Worm (Caenorhabditis elegans): ENCODE data around the gene srb-16.
"Not testable (repeated sequence)": the region's sequence is repeated elsewhere in the genome, so short reads cannot be mapped to it uniquely, and the experiment has no call there.

The srb-16 gene

DNA sequence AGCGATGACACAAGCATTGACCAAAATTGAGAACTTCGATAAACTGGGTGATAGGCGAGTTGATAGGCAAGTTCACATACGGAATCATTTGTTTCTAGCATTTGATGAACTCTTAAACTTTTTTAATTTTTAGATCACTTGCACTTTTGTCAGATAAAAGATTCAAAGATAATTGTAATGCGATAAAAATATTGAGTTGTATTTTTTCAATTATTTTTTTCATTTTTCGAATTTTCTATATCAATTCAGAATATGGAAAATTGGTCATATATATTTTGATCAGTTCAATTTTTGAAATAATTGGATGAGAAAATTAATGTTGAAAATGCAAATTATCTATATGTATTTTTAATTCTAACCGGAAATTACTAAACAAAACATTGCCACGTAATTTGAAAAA lies 16.0 kb upstream of the srb-16 start, which contains the start of gene srb-3:
TSS of gene srb-3 (minus strand) at position 101 of the 400 bp plus-strand sequence.
- no peak for TF ChIP-seq flt-1 (GFP tag; IDR thresholded peaks at IDR 0.05)
- TF ChIP-seq F13C5.2 (tag; optimal IDR thresholded peaks at IDR 0.05) = no peak
- TF ChIP-seq tra-4 (tag; optimal IDR thresholded peaks at IDR 0.05) = no peak
- no peak for TF ChIP-seq hnd-1 (tag; optimal IDR thresholded peaks at IDR 0.05)
- TF ChIP-seq hmg-4 (GFP tag; optimal IDR thresholded peaks at IDR 0.05) = no peak
- no peak for TF ChIP-seq ceh-13 (GFP tag; optimal IDR thresholded peaks at IDR 0.05)
- no peak for TF ChIP-seq scrt-1 (GFP tag; IDR thresholded peaks at IDR 0.05)
- no peak for TF ChIP-seq aly-1 (tag; optimal IDR thresholded peaks at IDR 0.05)
- no peak for TF ChIP-seq sea-1 (GFP tag; conservative IDR thresholded peaks at IDR 0.05)
- TF ChIP-seq ama-1 (optimal IDR thresholded peaks at IDR 0.05) = no peak
- TF ChIP-seq tbx-37 (GFP tag; conservative IDR thresholded peaks at IDR 0.05) = no peak
- TF ChIP-seq hmbx-1 (tag; optimal IDR thresholded peaks at IDR 0.05) = no peak
- TF ChIP-seq pes-1 (GFP tag; IDR thresholded peaks at IDR 0.05) = no peak
- no peak for TF ChIP-seq ets-7 (tag; optimal IDR thresholded peaks at IDR 0.05)
- TF ChIP-seq B0310.2 (tag; optimal IDR thresholded peaks at IDR 0.05) = no peak

DNA sequence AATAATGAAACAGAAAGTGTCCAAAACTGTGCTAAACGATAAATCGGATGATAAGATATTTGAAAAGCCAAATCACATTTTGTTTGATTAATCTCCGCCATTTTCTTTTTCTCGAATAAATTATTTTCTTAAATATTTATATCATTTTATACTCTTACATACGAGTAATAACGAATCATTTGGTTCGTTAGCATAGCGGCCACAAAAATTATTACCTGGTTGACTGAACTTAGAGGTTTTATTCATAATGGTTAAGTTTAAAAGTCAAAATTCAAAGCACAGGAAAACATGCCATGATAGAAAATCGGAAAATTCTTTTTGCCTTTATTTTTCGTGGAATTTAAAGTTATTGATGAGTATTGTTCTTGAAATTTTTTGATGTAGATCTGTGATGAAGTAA lies 12.6 kb upstream of the srb-16 start, which contains the start of gene srb-5:
TSS of gene srb-5 (minus strand) at position 101 of the 400 bp plus-strand sequence.
- TF ChIP-seq pes-1 (GFP tag; IDR thresholded peaks at IDR 0.05) = no peak
- TF ChIP-seq tbx-37 (GFP tag; conservative IDR thresholded peaks at IDR 0.05) = no peak
- TF ChIP-seq B0310.2 (tag; optimal IDR thresholded peaks at IDR 0.05) = no peak
- TF ChIP-seq F13C5.2 (tag; optimal IDR thresholded peaks at IDR 0.05) = no peak
- no peak for TF ChIP-seq aly-1 (tag; optimal IDR thresholded peaks at IDR 0.05)
- no peak for TF ChIP-seq ama-1 (optimal IDR thresholded peaks at IDR 0.05)
- TF ChIP-seq ets-7 (tag; optimal IDR thresholded peaks at IDR 0.05) = no peak
- no peak for TF ChIP-seq sea-1 (GFP tag; conservative IDR thresholded peaks at IDR 0.05)
- no peak for TF ChIP-seq hnd-1 (tag; optimal IDR thresholded peaks at IDR 0.05)
- TF ChIP-seq ceh-13 (GFP tag; optimal IDR thresholded peaks at IDR 0.05) = no peak
- no peak for TF ChIP-seq tbx-11 (GFP tag; IDR thresholded peaks at IDR 0.05)
- TF ChIP-seq hmbx-1 (tag; optimal IDR thresholded peaks at IDR 0.05) = no peak
- TF ChIP-seq scrt-1 (GFP tag; IDR thresholded peaks at IDR 0.05) = no peak
- TF ChIP-seq ceh-36 (tag; optimal IDR thresholded peaks at IDR 0.05) = no peak
- no peak for TF ChIP-seq flt-1 (GFP tag; IDR thresholded peaks at IDR 0.05)
- no peak for TF ChIP-seq tra-4 (tag; optimal IDR thresholded peaks at IDR 0.05)
- no peak for TF ChIP-seq hmg-4 (GFP tag; optimal IDR thresholded peaks at IDR 0.05)

DNA sequence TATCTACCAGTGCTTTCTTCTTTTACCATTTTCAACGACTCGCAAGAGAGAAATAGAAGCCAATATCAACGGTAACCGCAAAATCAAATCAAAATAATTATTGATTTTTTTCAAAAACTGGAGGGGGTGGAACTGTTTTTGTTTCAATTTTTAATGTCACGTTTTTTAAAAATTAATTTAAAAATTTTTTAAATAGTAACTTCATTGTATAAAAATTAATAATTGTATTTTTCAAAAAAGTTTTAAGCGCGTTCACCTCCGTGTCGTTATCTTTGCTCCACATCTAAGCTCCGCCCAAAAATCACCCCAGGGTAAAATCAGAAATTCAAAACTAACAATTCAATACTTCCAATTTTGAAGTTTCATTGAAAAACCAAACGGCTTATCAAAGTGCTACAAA lies 10.4 kb upstream of the srb-16 start, which contains the start of gene C27D6.11:
TSS of gene C27D6.11 (minus strand) at position 101 of the 400 bp plus-strand sequence.
- no peak for TF ChIP-seq scrt-1 (GFP tag; IDR thresholded peaks at IDR 0.05)
- TF ChIP-seq B0310.2 (tag; optimal IDR thresholded peaks at IDR 0.05) = no peak
- TF ChIP-seq hmbx-1 (tag; optimal IDR thresholded peaks at IDR 0.05) = no peak
- no peak for TF ChIP-seq ceh-36 (tag; optimal IDR thresholded peaks at IDR 0.05)
- no peak for TF ChIP-seq ets-7 (tag; optimal IDR thresholded peaks at IDR 0.05)
- no peak for TF ChIP-seq hnd-1 (tag; optimal IDR thresholded peaks at IDR 0.05)
- TF ChIP-seq sea-1 (GFP tag; conservative IDR thresholded peaks at IDR 0.05) = no peak
- no peak for TF ChIP-seq F13C5.2 (tag; optimal IDR thresholded peaks at IDR 0.05)
- no peak for TF ChIP-seq hmg-4 (GFP tag; optimal IDR thresholded peaks at IDR 0.05)
- no peak for TF ChIP-seq tbx-37 (GFP tag; conservative IDR thresholded peaks at IDR 0.05)
- no peak for TF ChIP-seq pes-1 (GFP tag; IDR thresholded peaks at IDR 0.05)
- no peak for TF ChIP-seq tra-4 (tag; optimal IDR thresholded peaks at IDR 0.05)
- TF ChIP-seq ceh-13 (GFP tag; optimal IDR thresholded peaks at IDR 0.05) = no peak
- no peak for TF ChIP-seq aly-1 (tag; optimal IDR thresholded peaks at IDR 0.05)
- no peak for TF ChIP-seq ama-1 (optimal IDR thresholded peaks at IDR 0.05)
- no peak for TF ChIP-seq flt-1 (GFP tag; IDR thresholded peaks at IDR 0.05)
- no peak for TF ChIP-seq tbx-11 (GFP tag; IDR thresholded peaks at IDR 0.05)

DNA sequence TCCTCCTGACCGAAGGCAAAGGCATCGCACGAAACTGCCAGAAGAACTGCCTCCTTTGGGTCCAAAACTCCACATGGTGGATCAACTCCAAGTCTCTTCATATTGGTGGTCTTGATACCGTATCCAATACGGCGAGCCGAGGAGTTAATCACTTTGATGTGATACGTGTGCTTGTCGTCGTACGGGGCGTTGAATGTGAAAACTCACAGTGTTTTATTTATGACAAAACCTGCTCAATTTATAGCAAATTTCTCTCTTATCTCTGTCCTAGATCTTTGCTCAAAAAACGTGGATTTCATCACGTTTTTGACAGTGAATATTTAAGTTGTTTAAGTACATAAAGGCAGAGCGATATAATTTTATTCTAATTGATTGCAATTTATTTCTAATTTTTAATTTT lies 8.0 kb upstream of the srb-16 start, which contains the start of gene F58A6.9:
TSS of gene F58A6.9 (minus strand) at position 101 of the 400 bp plus-strand sequence.
- not testable (repeated sequence) for TF ChIP-seq hmg-4 (GFP tag; optimal IDR thresholded peaks at IDR 0.05); ama-1 (optimal IDR thresholded peaks at IDR 0.05); sea-1 (GFP tag; conservative IDR thresholded peaks at IDR 0.05)

DNA sequence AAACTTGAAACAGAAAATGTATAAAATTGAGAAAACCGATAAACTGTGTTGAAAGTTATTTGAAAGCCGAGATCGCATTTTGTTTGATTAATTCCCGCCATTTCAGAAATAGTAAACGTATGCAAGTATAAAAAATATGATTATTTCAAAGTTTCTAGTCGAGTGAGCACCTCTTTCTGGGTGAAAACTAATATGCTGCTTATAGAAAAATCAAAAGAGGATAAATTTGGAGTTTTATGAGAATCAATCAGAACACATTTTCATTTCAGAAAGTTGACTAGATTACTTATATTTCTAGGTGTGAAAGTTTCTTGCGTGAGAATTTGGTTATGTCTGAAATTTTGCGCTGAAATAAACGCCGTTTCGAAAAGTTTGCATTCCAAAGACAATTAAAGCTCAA lies 6.8 kb upstream of the srb-16 start, which contains the start of gene srb-13:
TSS of gene srb-13 (minus strand) at position 101 of the 400 bp plus-strand sequence.
- TF ChIP-seq pes-1 (GFP tag; IDR thresholded peaks at IDR 0.05) (no peak), F13C5.2 (tag; optimal IDR thresholded peaks at IDR 0.05) (no peak), hmbx-1 (tag; optimal IDR thresholded peaks at IDR 0.05) (no peak), ama-1 (optimal IDR thresholded peaks at IDR 0.05) (no peak)

DNA sequence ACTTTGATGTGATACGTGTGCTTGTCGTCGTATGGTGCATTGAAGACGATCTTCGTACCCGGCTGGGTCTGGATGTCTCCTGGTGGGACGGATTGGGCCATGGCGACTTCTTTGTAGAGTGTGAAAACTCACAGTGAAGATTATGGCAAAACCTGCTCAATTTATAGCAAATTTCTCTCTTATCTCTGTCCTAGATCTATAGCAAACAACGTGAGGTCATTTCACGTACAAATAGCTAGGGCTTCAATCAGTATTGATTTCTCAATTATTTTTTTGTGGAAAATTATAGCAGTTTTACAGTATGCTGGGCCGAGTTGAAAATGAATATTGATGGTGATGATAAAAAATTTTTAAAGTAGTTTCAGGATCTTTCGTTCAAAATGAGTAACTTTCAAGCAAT lies 6.3 kb upstream of the srb-16 start, which contains the start of gene msp-45:
TSS of gene msp-45 (minus strand) at position 101 of the 400 bp plus-strand sequence.
- no peak for TF ChIP-seq hmg-4 (GFP tag; optimal IDR thresholded peaks at IDR 0.05)
- TF ChIP-seq pes-1 (GFP tag; IDR thresholded peaks at IDR 0.05) = no peak
- TF ChIP-seq tbx-37 (GFP tag; conservative IDR thresholded peaks at IDR 0.05) = no peak

DNA sequence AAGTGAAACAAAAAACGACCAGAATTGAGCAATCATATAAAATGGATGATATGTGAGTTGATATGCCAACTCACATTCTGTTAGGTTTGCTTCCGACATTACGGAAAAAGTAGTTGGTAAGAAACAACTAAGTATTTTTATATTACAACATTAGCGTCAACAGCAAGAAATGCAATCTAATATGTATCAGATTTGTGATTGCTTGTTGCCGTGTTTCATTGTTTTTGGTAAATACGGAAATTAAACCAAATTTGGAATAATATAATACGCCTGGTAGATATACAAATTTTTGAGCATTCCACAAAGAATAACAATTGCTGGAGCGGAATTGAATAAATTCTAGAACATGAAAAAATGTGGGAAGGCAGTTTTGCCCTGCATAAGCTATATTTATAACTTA lies 3.8 kb upstream of the srb-16 start, which contains the start of gene srb-12:
TSS of gene srb-12 (minus strand) at position 101 of the 400 bp plus-strand sequence.
- TF ChIP-seq tra-4 (tag; optimal IDR thresholded peaks at IDR 0.05) (no peak), pes-1 (GFP tag; IDR thresholded peaks at IDR 0.05) (no peak), F13C5.2 (tag; optimal IDR thresholded peaks at IDR 0.05) (no peak)

DNA sequence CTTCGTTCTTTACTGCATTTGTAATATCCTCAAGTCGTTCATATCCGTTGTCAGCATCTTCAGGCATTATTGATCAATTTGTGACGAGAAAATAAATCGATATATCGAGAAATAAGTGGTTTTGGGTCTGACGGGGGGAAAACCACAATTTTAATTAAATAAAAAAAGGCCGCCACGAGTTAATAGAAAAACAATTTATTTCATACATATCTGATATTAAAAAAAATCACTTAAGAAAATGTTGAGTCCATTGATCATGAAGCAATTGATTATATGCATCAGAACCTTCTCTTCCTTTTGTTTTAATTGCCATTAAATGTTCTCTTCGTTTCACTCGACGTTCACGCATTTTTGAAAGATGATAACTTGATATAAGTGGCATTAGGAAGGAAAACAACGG lies 2.4 kb downstream of the srb-16 start, which contains the start of gene F58A6.5:
TSS of gene F58A6.5 (minus strand) at position 101 of the 400 bp plus-strand sequence.
- no peak for TF ChIP-seq aly-1 (tag; optimal IDR thresholded peaks at IDR 0.05)
